Worm (Caenorhabditis elegans): Measurements from ENCODE around the gene C25H3.17.

C25H3.17 gene

ce11 chrII:5660736-5661734 lies 8.4 kb downstream of the C25H3.17 start, which contains the start of the genes ift-43 and mdt-26 (continued):
- no peak for TF ChIP-seq egl-27 (tag; optimal IDR thresholded peaks at IDR 0.05)
- TF ChIP-seq lim-7 (GFP tag; IDR thresholded peaks at IDR 0.05), result peak; percentile 69
- no peak for TF ChIP-seq unc-130 (GFP tag; optimal IDR thresholded peaks at IDR 0.05)
- no peak for TF ChIP-seq tag-97 (GFP tag; IDR thresholded peaks at IDR 0.05)
- TF ChIP-seq madf-9 (GFP tag; conservative IDR thresholded peaks at IDR 0.05), result peak; percentile 67
- TF ChIP-seq ceh-20 (GFP tag; IDR thresholded peaks at IDR 0.05), result peak; percentile 67
- TF ChIP-seq D1046.2 (GFP tag; IDR thresholded peaks at IDR 0.05), result no peak
- no peak for TF ChIP-seq unc-39 (tag; optimal IDR thresholded peaks at IDR 0.05)
- no peak for TF ChIP-seq dmd-9 (GFP tag; IDR thresholded peaks at IDR 0.05)
- peak; percentile 76 for TF ChIP-seq ceh-28 (tag; optimal IDR thresholded peaks at IDR 0.05)
- TF ChIP-seq ztf-11 (tag; optimal IDR thresholded peaks at IDR 0.05), result no peak
- TF ChIP-seq lin-39 (tag; optimal IDR thresholded peaks at IDR 0.05), result no peak
- peak; percentile 65; the same call in 1 of the 2 replicates for TF ChIP-seq nhr-41 (GFP tag; IDR thresholded peaks at IDR 0.05)
- peak; percentile 50; the same call in 1 of the 2 replicates for TF ChIP-seq php-3 (GFP tag; IDR thresholded peaks at IDR 0.05)
- TF ChIP-seq ctbp-1 (GFP tag; IDR thresholded peaks at IDR 0.05), result peak; percentile 92
- peak; percentile 49; the same call in 1 of the 2 replicates for TF ChIP-seq lin-29 (GFP tag; IDR thresholded peaks at IDR 0.05)
- TF ChIP-seq duxl-1 (tag; optimal IDR thresholded peaks at IDR 0.05; ENCODE audit: poor library complexity), result peak; percentile 31
- TF ChIP-seq lin-13 (GFP tag; optimal IDR thresholded peaks at IDR 0.05), result peak; percentile 69
- TF ChIP-seq daf-19 (GFP tag; conservative IDR thresholded peaks at IDR 0.05), result peak; percentile 91
- peak in 1 of 2 experiments; percentile 3 for TF ChIP-seq ZK546.5 (tag; optimal IDR thresholded peaks at IDR 0.05)
- peak; percentile 94 for TF ChIP-seq hmg-1.1 (GFP tag; IDR thresholded peaks at IDR 0.05)
- TF ChIP-seq aly-2 (tag; optimal IDR thresholded peaks at IDR 0.05), result no peak
- TF ChIP-seq ceh-32 (tag; optimal IDR thresholded peaks at IDR 0.05; ENCODE audit: poor library complexity), result peak; percentile 55
- TF ChIP-seq lsy-2 (tag; optimal IDR thresholded peaks at IDR 0.05), result peak; percentile 39 to 80
- no peak for TF ChIP-seq F49E8.2 (tag; optimal IDR thresholded peaks at IDR 0.05; ENCODE audit: borderline replicate concordance)
- TF ChIP-seq zag-1 (tag; optimal IDR thresholded peaks at IDR 0.05), result no peak
- TF ChIP-seq mep-1 (tag; optimal IDR thresholded peaks at IDR 0.05), result peak; percentile 77
- no peak for TF ChIP-seq T20F7.1 (GFP tag; optimal IDR thresholded peaks at IDR 0.05)
- peak; percentile 70 for TF ChIP-seq nhr-102 (tag; optimal IDR thresholded peaks at IDR 0.05)

- TF ChIP-seq set-16 (GFP tag; IDR thresholded peaks at IDR 0.05) (no peak), aha-1 (tag) (peak; percentile 96)
Observed at ce11 chrII:5660155-5660554, 9.3 kb downstream of the C25H3.17 start.

ce11 chrII:5659675-5660074 lies 9.8 kb downstream of the C25H3.17 start, which contains the start of gene fut-3:
Gene fut-3, minus strand, starts transcription at chrII:5659775.
- TF ChIP-seq ces-1 (GFP tag; optimal IDR thresholded peaks at IDR 0.05) (no peak), ceh-44 (GFP tag; IDR thresholded peaks at IDR 0.05) (no peak), lin-15B (tag; optimal IDR thresholded peaks at IDR 0.05) (no peak), lin-1 (GFP tag; IDR thresholded peaks at IDR 0.05) (no peak), D1046.2 (GFP tag; IDR thresholded peaks at IDR 0.05) (no peak), pha-4 (GFP tag; IDR thresholded peaks at IDR 0.05) (no peak), pha-4 (tag; optimal IDR thresholded peaks at IDR 0.05) (no peak), Y75B8A.6 (GFP tag; IDR thresholded peaks at IDR 0.05) (no peak), daf-19 (GFP tag; conservative IDR thresholded peaks at IDR 0.05) (no peak), tra-1 (GFP tag; IDR thresholded peaks at IDR 0.05) (no peak), lir-3 (tag; optimal IDR thresholded peaks at IDR 0.05) (no peak), skn-1 (tag; optimal IDR thresholded peaks at IDR 0.05) (no peak), pqm-1 (tag; optimal IDR thresholded peaks at IDR 0.05) (no peak), jun-1 (tag; optimal IDR thresholded peaks at IDR 0.05) (no peak), tag-97 (GFP tag; IDR thresholded peaks at IDR 0.05) (no peak), fos-1 (tag; optimal IDR thresholded peaks at IDR 0.05) (no peak), mep-1 (tag; optimal IDR thresholded peaks at IDR 0.05) (no peak), unc-130 (GFP tag; optimal IDR thresholded peaks at IDR 0.05) (no peak), ceh-20 (GFP tag; IDR thresholded peaks at IDR 0.05) (no peak)

Measured in whole organism, L4 larva.